Fruit fly (Drosophila melanogaster) whole organism: ENCODE measurements around the gene CG34136.

Experiments used
- CG8478 ChIP-seq: fragments of >200 bp; optimal IDR thresholded peaks from 2 replicates; lab custom pipeline; 2018; ENCODE audit warnings: inconsistent platforms
- Dll ChIP-seq: fragments of >200 bp; optimal IDR thresholded peaks from 2 replicates; lab custom pipeline; 2017
- EcR ChIP-seq, 2 experiments: fragments of >200 bp; optimal IDR thresholded peaks; 2 replicates each; lab custom pipeline; 2017; ENCODE audit warnings: missing biosample characterization in 2 of 2, missing genetic modification characterization in 2 of 2, missing genetic modification reagents in 2 of 2
- pan ChIP-seq: fragments of >200 bp; optimal IDR thresholded peaks from 2 replicates; lab custom pipeline; 2017
- psq ChIP-seq: fragments of >200 bp; optimal IDR thresholded peaks from 2 replicates; lab custom pipeline; 2017
- usp ChIP-seq: fragments of >200 bp; optimal IDR thresholded peaks from 2 replicates; lab custom pipeline; 2017; ENCODE audit warnings: missing biosample characterization, missing genetic modification characterization, mixed read lengths

CG34136 gene

DNA sequence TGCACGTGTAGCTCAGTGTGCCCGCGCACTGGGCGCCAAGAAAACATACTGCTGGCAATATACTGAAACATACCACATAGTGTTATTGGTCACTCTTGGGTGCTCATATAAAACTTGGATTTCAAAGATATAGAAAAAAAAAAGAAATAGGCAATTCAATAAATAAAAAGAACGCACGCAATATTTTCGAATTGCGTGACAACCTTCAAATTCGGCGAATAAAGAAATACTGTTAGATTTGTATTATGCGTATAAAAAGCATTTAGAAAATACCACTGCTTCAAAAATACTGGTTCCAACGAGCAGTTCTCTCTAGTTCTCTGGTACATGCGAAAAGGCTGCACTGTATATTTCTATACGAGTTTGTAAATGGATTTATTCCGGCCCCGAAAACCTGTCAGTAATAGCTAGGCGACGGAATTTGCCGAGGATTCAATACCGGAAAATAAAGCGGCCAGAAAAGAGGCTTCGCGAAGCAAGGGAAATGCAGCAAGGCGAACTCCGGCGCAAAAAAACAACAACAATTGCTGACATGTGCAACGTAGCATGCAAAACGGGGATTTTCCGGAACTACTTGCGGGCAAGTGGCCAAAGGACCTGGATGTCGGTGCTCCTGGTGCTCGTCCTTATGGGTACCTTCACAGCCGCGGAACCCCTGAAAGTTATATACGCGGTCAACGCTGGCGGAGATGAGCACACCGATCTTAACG lies 5.8 kb downstream of the CG34136 start, which contains the start of gene CG9257:
Gene CG9257, plus strand, starts transcription at position 345 of the 710 bp plus-strand sequence.
- TF ChIP-seq pan (lab: Kevin White, UChicago): no peak
- TF ChIP-seq psq (lab: Kevin White, UChicago): no peak
- TF ChIP-seq Dll (lab: Kevin White, UChicago): no peak

DNA sequence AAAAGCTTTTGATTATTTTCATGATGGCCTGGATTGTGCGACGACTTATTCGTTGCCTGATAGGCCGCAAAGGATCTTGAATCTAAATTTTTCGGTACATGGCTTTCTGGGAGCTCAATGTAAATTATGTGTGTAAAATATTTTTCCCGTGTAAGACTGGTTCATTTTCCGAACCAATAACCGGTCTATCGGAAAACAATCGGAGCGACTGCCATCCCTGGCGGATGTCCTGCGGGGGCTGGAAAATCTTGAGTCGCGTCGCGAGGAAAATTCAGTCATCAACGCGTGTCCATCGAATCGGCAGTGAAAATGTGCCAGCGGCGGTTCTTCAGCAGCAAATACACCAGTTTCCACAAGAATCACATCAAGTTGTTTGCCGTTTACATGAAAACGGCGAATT lies 7.6 kb downstream of the CG34136 start, which contains the start of the genes CG46307 and Nhe2:
Gene CG46307, plus strand, starts transcription at position 243 of the 400 bp plus-strand sequence.
Gene Nhe2, plus strand, starts transcription at position 243 of the 400 bp plus-strand sequence.
- TF ChIP-seq pan (lab: Kevin White, UChicago) (no peak), Dll (lab: Kevin White, UChicago) (no peak), EcR (GFP tag; optimal IDR thresholded peaks at IDR 0.05; lab: Kevin White, UChicago) (no peak), psq (lab: Kevin White, UChicago) (no peak)

dm6 chr2L:21105127-21105526 lies 8.4 kb downstream of the CG34136 start:
- no peak for TF ChIP-seq Dll (lab: Kevin White, UChicago)
- TF ChIP-seq pan (lab: Kevin White, UChicago): no peak
- no peak for TF ChIP-seq EcR (GFP tag; optimal IDR thresholded peaks at IDR 0.05; lab: Kevin White, UChicago)
- TF ChIP-seq CG8478 (lab: Kevin White, UChicago): no peak
- no peak for TF ChIP-seq psq (lab: Kevin White, UChicago)
- no peak for TF ChIP-seq usp (GFP tag; lab: Kevin White, UChicago)

DNA sequence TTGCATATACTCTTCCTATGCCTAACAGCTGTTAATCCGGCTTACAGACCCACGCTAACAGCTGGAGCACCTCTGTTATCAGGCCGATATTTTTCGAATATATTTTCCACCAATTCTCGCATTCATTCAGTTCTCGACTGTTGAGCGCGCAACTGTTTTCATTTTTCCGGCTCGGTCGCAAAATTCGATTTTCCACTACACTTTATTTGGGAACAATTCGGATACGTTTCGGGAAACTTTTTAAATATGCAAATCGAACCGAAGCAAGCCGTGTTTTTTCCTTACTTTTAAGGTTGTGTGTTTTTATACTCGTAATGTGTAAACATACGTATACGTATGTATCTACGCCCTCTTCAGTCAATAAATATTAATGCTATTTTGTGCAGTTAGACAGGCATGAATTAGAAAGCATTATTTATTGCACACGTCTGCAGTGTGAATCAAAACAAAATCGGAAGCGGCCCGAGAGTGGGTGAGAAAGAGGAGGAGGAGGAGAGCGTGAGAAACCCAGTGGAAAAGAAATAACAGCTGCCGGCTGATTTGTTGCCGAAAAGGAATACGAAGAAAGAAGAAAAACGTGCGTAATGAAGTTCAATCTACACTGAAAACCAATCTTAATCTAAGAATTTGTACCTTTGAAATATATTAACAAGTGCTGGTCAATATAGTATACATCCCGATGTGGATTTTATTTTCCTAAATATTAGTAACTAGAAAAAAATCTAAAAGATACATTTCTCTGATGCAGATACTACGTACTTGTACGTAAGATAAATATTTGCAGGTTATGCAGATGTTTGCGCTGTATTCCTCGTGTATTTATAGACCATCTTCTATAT lies 11.1 kb downstream of the CG34136 start:
- no peak for TF ChIP-seq psq (lab: Kevin White, UChicago)

dm6 chr2L:21108759-21109282 lies 12.1 kb downstream of the CG34136 start:
- TF ChIP-seq Dll (lab: Kevin White, UChicago) (no peak), psq (lab: Kevin White, UChicago) (no peak), usp (GFP tag; lab: Kevin White, UChicago) (no peak)

DNA sequence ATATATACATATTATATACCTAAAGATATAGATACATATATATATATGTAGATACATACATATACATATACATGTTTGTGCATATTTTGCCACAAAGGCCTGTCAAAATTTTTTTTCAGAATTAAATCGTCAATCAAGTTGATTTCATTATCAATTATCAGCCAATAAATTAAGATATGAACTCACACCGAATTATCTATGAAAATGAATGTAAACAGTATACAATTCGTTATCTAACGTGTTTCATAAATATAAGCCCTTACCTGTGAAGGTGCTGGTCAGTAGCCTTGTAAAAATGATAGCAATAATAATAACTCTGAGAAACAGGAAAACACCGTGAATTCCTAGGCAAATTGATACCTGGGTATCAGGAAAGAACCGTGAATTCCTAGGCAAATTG lies 13.0 kb downstream of the CG34136 start:
- TF ChIP-seq psq (lab: Kevin White, UChicago): no peak
- TF ChIP-seq EcR (GFP tag; optimal IDR thresholded peaks at IDR 0.05; lab: Kevin White, UChicago): no peak
- no peak for TF ChIP-seq usp (GFP tag; lab: Kevin White, UChicago)
- TF ChIP-seq Dll (lab: Kevin White, UChicago): no peak
- TF ChIP-seq pan (lab: Kevin White, UChicago): no peak
- no peak for TF ChIP-seq CG8478 (lab: Kevin White, UChicago)

dm6 chr2L:21111849-21112248 lies 15.1 kb downstream of the CG34136 start:
- no peak for TF ChIP-seq usp (GFP tag; lab: Kevin White, UChicago)
- TF ChIP-seq CG8478 (lab: Kevin White, UChicago): no peak
- TF ChIP-seq EcR (GFP tag; optimal IDR thresholded peaks at IDR 0.05; lab: Kevin White, UChicago): no peak
- TF ChIP-seq Dll (lab: Kevin White, UChicago): no peak
- TF ChIP-seq psq (lab: Kevin White, UChicago): no peak
- no peak for TF ChIP-seq pan (lab: Kevin White, UChicago)

DNA sequence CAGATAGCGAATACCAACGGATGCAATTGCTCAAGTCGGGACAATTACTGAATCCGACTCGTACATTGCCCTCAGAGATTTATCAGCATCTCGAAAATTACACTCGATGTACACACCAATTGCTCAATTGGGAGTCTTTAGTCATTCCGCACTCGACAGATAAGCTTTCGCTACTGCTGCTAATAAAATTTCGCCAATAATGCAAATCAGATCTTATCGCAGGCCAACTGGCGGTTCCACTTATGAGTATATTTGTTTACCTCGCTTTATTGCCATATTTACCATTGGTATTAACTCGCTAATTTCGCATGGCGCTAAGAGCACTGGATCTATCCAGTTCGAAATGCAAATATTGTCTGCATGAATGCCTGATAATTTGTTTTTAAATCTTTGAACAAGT lies 16.8 kb downstream of the CG34136 start:
- TF ChIP-seq EcR (GFP tag; optimal IDR thresholded peaks at IDR 0.05; lab: Kevin White, UChicago) (peak in 1 of 2 experiments; percentile 4), CG8478 (lab: Kevin White, UChicago) (no peak)

DNA sequence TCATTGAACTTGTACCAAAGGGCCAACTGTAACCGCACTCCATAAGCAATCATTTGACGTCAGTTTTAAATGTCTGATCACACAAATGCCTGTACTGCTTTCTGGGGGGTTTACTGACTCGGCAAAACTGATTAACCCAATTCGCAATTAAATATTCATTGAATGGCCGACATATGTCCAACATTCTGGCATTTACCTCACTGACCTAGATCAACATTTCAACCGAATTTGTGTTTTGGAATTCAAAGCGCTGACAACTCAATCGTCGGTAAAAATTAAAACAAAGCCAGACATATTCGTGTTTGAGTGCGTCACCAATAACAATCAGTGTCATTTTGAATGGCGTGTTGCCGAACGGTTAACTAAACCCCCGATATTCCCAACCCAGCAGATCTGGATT lies 19.0 kb downstream of the CG34136 start:
- TF ChIP-seq psq (lab: Kevin White, UChicago): no peak
- TF ChIP-seq CG8478 (lab: Kevin White, UChicago): no peak
- TF ChIP-seq EcR (GFP tag; optimal IDR thresholded peaks at IDR 0.05; lab: Kevin White, UChicago): no peak
- TF ChIP-seq usp (GFP tag; lab: Kevin White, UChicago): no peak
- TF ChIP-seq pan (lab: Kevin White, UChicago): no peak
- TF ChIP-seq Dll (lab: Kevin White, UChicago): no peak

DNA sequence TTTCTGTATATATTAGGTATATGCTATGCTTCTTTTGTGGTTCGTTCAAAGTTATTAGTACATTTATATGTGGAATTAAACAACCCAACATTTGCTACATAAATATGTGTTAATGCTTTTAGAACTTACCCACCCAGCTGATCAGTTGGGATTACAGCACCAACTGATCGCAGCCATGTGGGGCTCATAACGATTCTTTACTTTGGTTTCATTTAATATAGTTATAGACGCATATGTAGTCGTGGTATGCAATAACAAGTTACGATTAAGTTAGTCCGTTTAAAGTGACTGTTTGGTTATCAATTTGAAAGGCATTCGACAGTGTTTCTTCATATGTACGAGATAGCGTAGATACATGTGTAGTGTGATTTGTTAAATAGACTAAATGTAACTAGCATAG lies 39.0 kb downstream of the CG34136 start:
- TF ChIP-seq EcR (GFP tag; optimal IDR thresholded peaks at IDR 0.05; lab: Kevin White, UChicago) (no peak), usp (GFP tag; lab: Kevin White, UChicago) (no peak), Dll (lab: Kevin White, UChicago) (no peak), psq (lab: Kevin White, UChicago) (no peak), CG8478 (lab: Kevin White, UChicago) (no peak), pan (lab: Kevin White, UChicago) (no peak)

DNA sequence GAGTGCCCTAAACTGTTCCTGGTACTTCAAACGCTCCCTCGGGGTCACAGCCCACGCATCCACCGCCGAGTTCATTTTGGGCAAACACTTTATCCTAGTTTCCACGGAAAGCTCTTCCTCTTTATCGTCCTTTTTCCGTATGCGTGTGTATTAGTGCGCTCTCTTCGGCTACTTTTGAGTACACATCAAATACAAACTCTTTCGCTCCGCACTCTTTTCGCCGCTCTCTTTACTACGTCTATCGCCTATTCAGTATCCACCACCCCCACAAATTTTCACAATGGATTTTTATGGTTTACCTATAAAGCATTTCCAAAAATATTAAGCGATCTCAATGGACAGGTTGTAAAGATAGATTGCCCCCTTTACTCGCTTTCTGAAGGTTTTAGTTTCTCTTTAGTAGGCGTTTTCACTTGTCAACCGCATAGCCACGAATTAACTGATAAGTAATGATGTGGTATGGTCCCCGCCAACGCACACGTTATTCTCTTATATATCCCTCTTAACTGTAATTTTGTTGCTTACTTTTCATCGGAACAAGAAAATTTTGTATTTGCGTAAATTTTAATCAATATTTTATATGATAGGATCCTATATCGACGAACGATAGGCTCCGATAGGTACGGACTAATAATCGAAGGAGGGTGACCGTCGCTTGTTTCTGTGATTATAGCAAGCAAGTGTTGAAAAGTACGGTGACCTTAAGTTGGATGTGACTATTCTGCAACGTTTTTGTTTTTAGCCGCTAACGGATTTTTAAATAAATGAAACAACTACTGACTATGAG lies 45.2 kb downstream of the CG34136 start, which contains the start of gene Dap160:
Gene Dap160, minus strand, starts transcription at position 634 of the 787 bp plus-strand sequence.
- TF ChIP-seq CG8478 (lab: Kevin White, UChicago): no peak
- TF ChIP-seq pan (lab: Kevin White, UChicago): no peak
- TF ChIP-seq psq (lab: Kevin White, UChicago): no peak
- TF ChIP-seq EcR (GFP tag; optimal IDR thresholded peaks at IDR 0.05; lab: Kevin White, UChicago): no peak
- no peak for TF ChIP-seq Dll (lab: Kevin White, UChicago)
- TF ChIP-seq usp (GFP tag; lab: Kevin White, UChicago): no peak
